Worm (Caenorhabditis elegans): ENCODE results near the gene pgph-3.

pgph-3 gene

DNA sequence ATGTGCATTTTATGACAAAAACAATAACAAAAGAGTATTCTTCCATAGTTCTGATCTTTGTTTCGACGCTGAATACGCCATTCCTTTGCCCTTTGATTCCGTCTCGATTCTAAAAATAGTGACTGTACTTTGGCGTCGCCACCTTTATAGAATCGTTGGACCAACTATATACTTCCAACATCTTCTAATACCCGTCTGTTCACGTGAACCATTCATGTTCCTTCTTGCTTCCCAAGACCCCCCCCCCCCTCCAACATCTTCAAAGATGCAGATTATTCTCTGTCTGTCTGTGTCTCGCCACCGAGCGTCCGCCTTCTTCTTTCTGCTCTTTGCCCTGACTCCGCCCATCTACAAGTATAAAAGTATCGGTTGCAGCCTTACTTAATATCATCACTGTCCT, 6.4 kb upstream of the pgph-3 start:
- TF ChIP-seq hlh-8 (tag; optimal IDR thresholded peaks at IDR 0.05) (no peak), elt-4 (tag; optimal IDR thresholded peaks at IDR 0.05) (no peak), ahr-1 (tag; optimal IDR thresholded peaks at IDR 0.05) (no peak), pqm-1 (tag; optimal IDR thresholded peaks at IDR 0.05) (no peak), C38D4.7 (GFP tag; optimal IDR thresholded peaks at IDR 0.05) (no peak), nhr-11 (tag; optimal IDR thresholded peaks at IDR 0.05) (no peak)

ce11 chrV:5769500-5769899, 5.9 kb upstream of the pgph-3 start:
- no peak for TF ChIP-seq tbx-7 (tag; optimal IDR thresholded peaks at IDR 0.05)
- no peak for TF ChIP-seq nfya-1 (tag; optimal IDR thresholded peaks at IDR 0.05)
- TF ChIP-seq ttx-3 (tag; optimal IDR thresholded peaks at IDR 0.05) = no peak
- no peak for TF ChIP-seq fax-1 (tag; optimal IDR thresholded peaks at IDR 0.05)
- TF ChIP-seq ceh-9 (tag; optimal IDR thresholded peaks at IDR 0.05) = no peak

- peak; percentile 30 for TF ChIP-seq elt-2 (tag; optimal IDR thresholded peaks at IDR 0.05)
- TF ChIP-seq ceh-14 (tag; optimal IDR thresholded peaks at IDR 0.05) = no peak
Observed at ce11 chrV:5768292-5768695, 4.6 kb upstream of the pgph-3 start.

- TF ChIP-seq sox-2 (GFP tag; IDR thresholded peaks at IDR 0.05) = no peak
- no peak for TF ChIP-seq hlh-6 (tag; optimal IDR thresholded peaks at IDR 0.05)
- no peak for TF ChIP-seq eyg-1 (tag; optimal IDR thresholded peaks at IDR 0.05)
- no peak for TF ChIP-seq ceh-18 (tag; optimal IDR thresholded peaks at IDR 0.05)
- TF ChIP-seq odd-2 (tag; optimal IDR thresholded peaks at IDR 0.05) = no peak
- no peak for TF ChIP-seq ahr-1 (tag; optimal IDR thresholded peaks at IDR 0.05)
Observed at ce11 chrV:5765081-5765480, 1.4 kb upstream of the pgph-3 start, which contains the start of gene pgph-2. Gene pgph-2 (plus strand): TSS chrV:5765127.

DNA sequence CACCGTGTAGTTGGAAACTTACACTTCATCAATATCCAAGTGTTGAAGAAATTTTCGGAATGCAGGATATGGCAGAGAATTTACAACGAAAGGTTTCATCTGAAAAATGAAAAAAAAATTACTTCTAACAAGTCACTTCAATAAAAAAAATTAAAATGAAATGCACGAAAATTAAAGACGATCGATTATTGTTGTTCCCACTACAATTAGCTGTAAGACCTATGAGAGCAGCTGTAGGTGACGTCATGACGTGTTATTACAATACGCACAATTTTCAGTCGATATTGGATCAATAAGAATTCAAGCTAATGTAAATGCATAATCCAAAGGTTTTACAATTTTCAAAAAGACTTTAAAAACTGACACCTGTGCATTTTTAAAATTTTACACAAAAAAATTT, 3.5 kb downstream of the pgph-3 start, which contains the start of gene C53A3.1:
TSS of gene C53A3.1 (minus strand) at position 101 of the 400 bp plus-strand sequence.
- TF ChIP-seq hlh-30 (tag; optimal IDR thresholded peaks at IDR 0.05; ENCODE audit: insufficient read depth) = no peak
- TF ChIP-seq ttx-3 (tag; optimal IDR thresholded peaks at IDR 0.05) = no peak
- TF ChIP-seq ceh-6 (GFP tag; optimal IDR thresholded peaks at IDR 0.05) = no peak
- no peak for TF ChIP-seq pag-3 (tag; optimal IDR thresholded peaks at IDR 0.05; ENCODE audit: borderline replicate concordance)
- no peak for TF ChIP-seq hlh-8 (tag; optimal IDR thresholded peaks at IDR 0.05)
- no peak for TF ChIP-seq pat-9 (tag; optimal IDR thresholded peaks at IDR 0.05)
- TF ChIP-seq rnt-1 (tag; optimal IDR thresholded peaks at IDR 0.05) = no peak
- TF ChIP-seq mec-3 (tag; optimal IDR thresholded peaks at IDR 0.05; ENCODE audit: borderline replicate concordance) = no peak
- no peak for TF ChIP-seq elt-4 (tag; optimal IDR thresholded peaks at IDR 0.05)
- TF ChIP-seq K09A11.1 (tag; optimal IDR thresholded peaks at IDR 0.05; ENCODE audit: insufficient read depth) = no peak
- no peak for TF ChIP-seq pros-1 (tag; optimal IDR thresholded peaks at IDR 0.05)
- TF ChIP-seq syd-9 (tag; optimal IDR thresholded peaks at IDR 0.05) = no peak
- no peak for TF ChIP-seq unc-42 (tag; optimal IDR thresholded peaks at IDR 0.05)
- TF ChIP-seq dve-1 (tag; optimal IDR thresholded peaks at IDR 0.05) = no peak
- TF ChIP-seq ceh-14 (tag; optimal IDR thresholded peaks at IDR 0.05) = no peak

ce11 chrV:5758780-5759179, 4.9 kb downstream of the pgph-3 start, which contains the start of gene C53A3.4:
Gene C53A3.4 (minus strand): TSS chrV:5758880.
- TF ChIP-seq ceh-6 (GFP tag; optimal IDR thresholded peaks at IDR 0.05) = no peak

- TF ChIP-seq ceh-9 (tag; optimal IDR thresholded peaks at IDR 0.05) (no peak), ceh-31 (tag; optimal IDR thresholded peaks at IDR 0.05) (no peak), pqm-1 (tag; optimal IDR thresholded peaks at IDR 0.05) (no peak), fkh-6 (tag; optimal IDR thresholded peaks at IDR 0.05) (no peak), sox-2 (GFP tag; IDR thresholded peaks at IDR 0.05) (no peak), nfya-1 (tag; optimal IDR thresholded peaks at IDR 0.05) (no peak), ceh-30 (tag; optimal IDR thresholded peaks at IDR 0.05) (no peak), hlh-15 (tag; optimal IDR thresholded peaks at IDR 0.05) (no peak), pag-3 (tag; optimal IDR thresholded peaks at IDR 0.05; ENCODE audit: borderline replicate concordance) (no peak), ttx-3 (tag; optimal IDR thresholded peaks at IDR 0.05) (no peak), ceh-24 (tag; optimal IDR thresholded peaks at IDR 0.05) (no peak), Y22D7AL.16 (tag; optimal IDR thresholded peaks at IDR 0.05) (no peak)
Observed at ce11 chrV:5756193-5756592, 7.5 kb downstream of the pgph-3 start, which contains the start of gene C53A3.3. Gene C53A3.3 (plus strand): TSS chrV:5756493.

All from whole organism, late embryonic.